Fruit fly (Drosophila melanogaster): ENCODE results near the gene SH3PX1.

Gene SH3PX1

dm6 chr3L:9695647-9696046 is 18.0 kb downstream of the SH3PX1 start (continued):
- no peak for TF ChIP-seq run (tag; optimal IDR thresholded peaks at IDR 0.05)
- peak in 1 of 2 experiments; percentile 8 for TF ChIP-seq dpn (GFP tag; optimal IDR thresholded peaks at IDR 0.05)
- peak; percentile 4 for TF ChIP-seq CG18599 (GFP tag; optimal IDR thresholded peaks at IDR 0.05)
- no peak for TF ChIP-seq pan (optimal IDR thresholded peaks at IDR 0.05)
- TF ChIP-seq pan (GFP tag; optimal IDR thresholded peaks at IDR 0.05 in 1 of 2, IDR thresholded peaks at IDR 0.05 in 1 of 2) = no peak
- TF ChIP-seq Ada2b (GFP tag; IDR thresholded peaks at IDR 0.05) = no peak
- no peak for TF ChIP-seq Poxn (GFP tag; IDR thresholded peaks at IDR 0.05)
- no peak for TF ChIP-seq BtbVII (GFP tag; optimal IDR thresholded peaks at IDR 0.05)
- no peak for TF ChIP-seq NC2β (GFP tag; optimal IDR thresholded peaks at IDR 0.05)
- TF ChIP-seq CG10274 (GFP tag; optimal IDR thresholded peaks at IDR 0.05) = no peak
- TF ChIP-seq dati (GFP tag; IDR thresholded peaks at IDR 0.05) = no peak
- TF ChIP-seq CG17361 (GFP tag; IDR thresholded peaks at IDR 0.05) = peak; percentile 70; the same call in 2 of the 3 replicates
- no peak for TF ChIP-seq CG15514 (GFP tag; optimal IDR thresholded peaks at IDR 0.05)
- TF ChIP-seq CG15011 (GFP tag; optimal IDR thresholded peaks at IDR 0.05) = peak; percentile 31
- peak; percentile 62 for TF ChIP-seq CG11504 (tag; optimal IDR thresholded peaks at IDR 0.05)
- no peak for TF ChIP-seq Taf1 (GFP tag; IDR thresholded peaks at IDR 0.05)
- peak; percentile 46 for TF ChIP-seq Oli (tag; optimal IDR thresholded peaks at IDR 0.05)
- no peak for TF ChIP-seq wor (GFP tag; IDR thresholded peaks at IDR 0.05)
- peak; percentile 47; the same call in 1 of the 3 replicates for TF ChIP-seq dysf (GFP tag; IDR thresholded peaks at IDR 0.05)
- TF ChIP-seq CG1602 (GFP tag; optimal IDR thresholded peaks at IDR 0.05) = peak; percentile 17
- no peak for TF ChIP-seq CG31388 (GFP tag; optimal IDR thresholded peaks at IDR 0.05)
- TF ChIP-seq CG7745 (tag; optimal IDR thresholded peaks at IDR 0.05) = no peak
- TF ChIP-seq crc (GFP tag; optimal IDR thresholded peaks at IDR 0.05) = no peak
- TF ChIP-seq Fer3 (tag; optimal IDR thresholded peaks at IDR 0.05) = no peak
- no peak for TF ChIP-seq pzg (GFP tag; optimal IDR thresholded peaks at IDR 0.05)
- no peak for TF ChIP-seq tin (GFP tag; optimal IDR thresholded peaks at IDR 0.05)
- no peak for TF ChIP-seq zen (tag; optimal IDR thresholded peaks at IDR 0.05)
- TF ChIP-seq gsb (GFP tag; IDR thresholded peaks at IDR 0.05) = no peak
- TF ChIP-seq fd3F (GFP tag; optimal IDR thresholded peaks at IDR 0.05) = peak; percentile 14
- no peak for TF ChIP-seq E2f2 (GFP tag; IDR thresholded peaks at IDR 0.05)
- TF ChIP-seq hb (GFP tag; IDR thresholded peaks at IDR 0.05; ENCODE audit: partially characterized antibody) = no peak
- TF ChIP-seq CG17186 (GFP tag; optimal IDR thresholded peaks at IDR 0.05) = no peak
- TF ChIP-seq Doc2 (GFP tag; IDR thresholded peaks at IDR 0.05) = no peak
- no peak for TF ChIP-seq H15 (GFP tag; IDR thresholded peaks at IDR 0.05)
- TF ChIP-seq CG10321 (GFP tag; IDR thresholded peaks at IDR 0.05) = no peak
- no peak for TF ChIP-seq psq (GFP tag; optimal IDR thresholded peaks at IDR 0.05)
- no peak for TF ChIP-seq CG4328 (GFP tag; optimal IDR thresholded peaks at IDR 0.05)
- no peak for TF ChIP-seq otp (GFP tag; IDR thresholded peaks at IDR 0.05)
- TF ChIP-seq Max (GFP tag; optimal IDR thresholded peaks at IDR 0.05) = no peak
- TF ChIP-seq twi (tag; optimal IDR thresholded peaks at IDR 0.05) = no peak
- TF ChIP-seq CG14965 (GFP tag; optimal IDR thresholded peaks at IDR 0.05; ENCODE audit: borderline replicate concordance) = no peak
- TF ChIP-seq usp (GFP tag; optimal IDR thresholded peaks at IDR 0.05) = no peak
- no peak for TF ChIP-seq lbe (GFP tag; optimal IDR thresholded peaks at IDR 0.05)
- peak in 1 of 2 experiments; percentile 75 for TF ChIP-seq Hr51 (GFP tag; optimal IDR thresholded peaks at IDR 0.05)
- no peak for TF ChIP-seq CG15601 (tag; optimal IDR thresholded peaks at IDR 0.05)
- no peak for TF ChIP-seq her (GFP tag; optimal IDR thresholded peaks at IDR 0.05)

All from whole organism, embryonic.